Worm (Caenorhabditis elegans): Measurements from ENCODE around the gene dgn-2.

dgn-2 gene

DNA sequence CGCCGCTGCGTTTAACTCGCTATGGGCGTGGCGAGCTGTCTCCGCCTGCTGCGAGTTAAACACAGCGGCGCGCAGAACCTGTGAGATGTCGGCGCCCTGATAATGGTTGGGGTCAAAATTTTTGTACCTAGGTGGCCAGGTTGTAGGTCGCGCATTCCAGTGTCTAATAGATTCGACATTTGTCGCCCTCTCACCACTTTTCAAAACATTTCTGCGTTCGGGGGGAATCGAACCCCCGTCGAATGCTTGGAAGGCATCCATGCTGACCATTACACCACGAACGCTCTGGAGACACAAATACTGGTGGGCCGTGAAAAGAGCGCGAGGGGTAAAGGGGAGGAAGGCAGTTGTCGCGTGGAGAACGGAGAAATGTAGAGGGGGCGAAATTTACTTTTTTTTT is 12.1 kb upstream of the dgn-2 start (continued):
- TF ChIP-seq lin-35 (GFP tag; optimal IDR thresholded peaks at IDR 0.05) (peak in 1 of 3 experiments; percentile 64), T26A5.8 (tag; optimal IDR thresholded peaks at IDR 0.05) (peak; percentile 8), nfyb-1 (GFP tag; IDR thresholded peaks at IDR 0.05) (peak; percentile 92), Y53F4B.3 (GFP tag; IDR thresholded peaks at IDR 0.05) (no peak), ceh-27 (GFP tag; optimal IDR thresholded peaks at IDR 0.05) (peak; percentile 78), lir-1 (GFP tag; conservative IDR thresholded peaks at IDR 0.05) (no peak; the same call in 1 of the 2 replicates), K11D2.4 (GFP tag; IDR thresholded peaks at IDR 0.05) (peak; percentile 89), nhr-179 (tag; optimal IDR thresholded peaks at IDR 0.05) (peak; percentile 53), nhr-27 (tag; optimal IDR thresholded peaks at IDR 0.05) (peak; percentile 51), xnd-1 (tag; optimal IDR thresholded peaks at IDR 0.05) (no peak), ztf-18 (tag; optimal IDR thresholded peaks at IDR 0.05) (peak; percentile 61), C06A6.2 (GFP tag; conservative IDR thresholded peaks at IDR 0.05) (0 out of 2 replicates have a peak, but pooled peaks have one; percentile 30), tlf-1 (GFP tag; optimal IDR thresholded peaks at IDR 0.05) (peak; percentile 44), aptf-3 (GFP tag; IDR thresholded peaks at IDR 0.05) (no peak), snpc-3.4 (tag; optimal IDR thresholded peaks at IDR 0.05) (peak; percentile 18), Y56A3A.18 (GFP tag; IDR thresholded peaks at IDR 0.05) (peak; percentile 88; the same call in 1 of the 2 replicates), ztf-22 (GFP tag; optimal IDR thresholded peaks at IDR 0.05) (peak; percentile 70), F52B5.7 (tag; optimal IDR thresholded peaks at IDR 0.05) (peak; percentile 70), snpc-4 (GFP tag; optimal IDR thresholded peaks at IDR 0.05) (peak; percentile 66), snpc-4 (tag; optimal IDR thresholded peaks at IDR 0.05) (peak in 3 of 4 experiments; percentile 78 to 86 (median 81)), pha-4 (tag; optimal IDR thresholded peaks at IDR 0.05) (no peak), egl-44 (GFP tag; IDR thresholded peaks at IDR 0.05) (peak; percentile 90), F49E8.2 (tag; optimal IDR thresholded peaks at IDR 0.05; ENCODE audit: insufficient read depth) (no peak), rec-8 (tag; optimal IDR thresholded peaks at IDR 0.05) (peak; percentile 38 to 73), D2030.7 (GFP tag; IDR thresholded peaks at IDR 0.05) (peak; percentile 61), ztf-25 (GFP tag; IDR thresholded peaks at IDR 0.05) (0 out of 2 replicates have a peak, but pooled peaks have one; percentile 66), B0261.1 (tag; optimal IDR thresholded peaks at IDR 0.05) (peak; percentile 94), gei-17 (GFP tag; optimal IDR thresholded peaks at IDR 0.05) (peak; percentile 88), cebp-1 (GFP tag; IDR thresholded peaks at IDR 0.05) (0 out of 2 replicates have a peak, but pooled peaks have one; percentile 35), cebp-1 (tag; optimal IDR thresholded peaks at IDR 0.05) (peak; percentile 78), atf-7 (tag; optimal IDR thresholded peaks at IDR 0.05) (peak; percentile 75), F37B4.10 (GFP tag; IDR thresholded peaks at IDR 0.05) (no peak), attf-6 (GFP tag; IDR thresholded peaks at IDR 0.05) (0 out of 2 replicates have a peak, but pooled peaks have one; percentile 41), hlh-26 (GFP tag; conservative IDR thresholded peaks at IDR 0.05) (no peak), somi-1 (GFP tag; optimal IDR thresholded peaks at IDR 0.05) (peak; percentile 51), snpc-1.1 (tag; optimal IDR thresholded peaks at IDR 0.05; ENCODE audit: insufficient read depth) (peak; percentile 50)

DNA sequence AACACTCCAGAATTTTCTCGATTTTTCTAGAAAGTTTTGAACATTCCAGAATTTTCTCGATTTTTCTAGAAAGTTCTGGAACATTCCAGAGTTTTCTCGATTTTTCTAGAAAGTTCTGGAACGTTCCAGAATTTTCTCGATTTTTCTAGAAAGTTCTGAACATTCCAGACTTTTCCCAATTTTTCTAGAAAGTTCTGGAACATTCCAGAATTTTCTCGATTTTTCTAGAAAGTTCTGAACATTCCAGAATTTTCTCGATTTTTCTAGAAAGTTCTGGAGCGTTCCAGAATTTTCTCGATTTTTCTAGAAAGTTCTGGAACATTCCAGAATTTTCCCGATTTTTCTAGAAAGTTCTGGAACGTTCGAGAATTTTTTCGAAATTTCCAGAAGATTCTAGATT is 7.8 kb upstream of the dgn-2 start:
- TF ChIP-seq Y53F4B.3 (GFP tag; IDR thresholded peaks at IDR 0.05) (peak; percentile 98), let-526 (GFP tag; IDR thresholded peaks at IDR 0.05) (peak; percentile 100), ceh-100 (GFP tag; IDR thresholded peaks at IDR 0.05) (peak; percentile 89), cebp-2 (GFP tag; IDR thresholded peaks at IDR 0.05) (peak; percentile 93), Y79H2A.3 (GFP tag; conservative IDR thresholded peaks at IDR 0.05) (peak; percentile 99), attf-6 (GFP tag; IDR thresholded peaks at IDR 0.05) (peak; percentile 99), egrh-3 (GFP tag; IDR thresholded peaks at IDR 0.05) (peak; percentile 96), aptf-3 (GFP tag; IDR thresholded peaks at IDR 0.05) (peak; percentile 100), Y95B8A.8 (GFP tag; IDR thresholded peaks at IDR 0.05) (peak; percentile 99), C17E4.6 (GFP tag; IDR thresholded peaks at IDR 0.05) (peak; percentile 92), nfyb-1 (GFP tag; IDR thresholded peaks at IDR 0.05) (peak; percentile 96), nhr-120 (GFP tag; IDR thresholded peaks at IDR 0.05) (peak; percentile 94; the same call in 1 of the 2 replicates), madf-6 (GFP tag; IDR thresholded peaks at IDR 0.05) (peak; percentile 91), madf-8 (GFP tag; conservative IDR thresholded peaks at IDR 0.05) (peak; percentile 70), madf-3 (GFP tag; IDR thresholded peaks at IDR 0.05) (peak; percentile 97), Y56A3A.18 (GFP tag; IDR thresholded peaks at IDR 0.05) (peak; percentile 99), egl-18 (GFP tag; IDR thresholded peaks at IDR 0.05) (peak; percentile 97)
